Fruit fly (Drosophila melanogaster): Measurements from ENCODE around the gene Rab35.
"Not testable (repeated sequence)": the region's sequence is repeated elsewhere in the genome, so short reads cannot be mapped to it uniquely, and the experiment has no call there.

dm6 chrX:20186387-20186786 is 26.7 kb upstream of the Rab35 start, which contains the start of gene Sdic2:
- not testable (repeated sequence) for TF ChIP-seq Blimp-1 (GFP tag; optimal IDR thresholded peaks at IDR 0.05); pdm3 (GFP tag; optimal IDR thresholded peaks at IDR 0.05); CG6276 (GFP tag; optimal IDR thresholded peaks at IDR 0.05); CG8632 (GFP tag; optimal IDR thresholded peaks at IDR 0.05); CG32006 (GFP tag; optimal IDR thresholded peaks at IDR 0.05); svp (GFP tag); Hr4 (GFP tag; optimal IDR thresholded peaks at IDR 0.05)
